Fruit fly (Drosophila melanogaster) whole organism, pupa: Measurements from ENCODE around the gene CG18135.

ENCODE experiments used
- CG10348 ChIP-seq: fragments of 200-800 bp; sonication (Bioruptor generic); IDR thresholded peaks from 2 replicates; pipeline ENCODE4 v1.3.6; 2022; ENCODE audit warnings: missing biosample characterization, missing genetic modification characterization
- CG12605 ChIP-seq: fragments of 200-800 bp; sonication (Bioruptor generic); IDR thresholded peaks from 2 replicates; pipeline ENCODE4 v1.3.6; 2022; ENCODE audit warnings: missing biosample characterization, missing genetic modification characterization
- CG13204 ChIP-seq: fragments of 200-800 bp; sonication (Bioruptor generic); optimal IDR thresholded peaks from 2 replicates; lab custom pipeline; 2018; ENCODE audit warnings: missing biosample characterization, mild to moderate bottlenecking, missing genetic modification characterization, moderate library complexity
- CG14655 ChIP-seq: fragments of 200-800 bp; sonication (Bioruptor generic); optimal IDR thresholded peaks from 3 replicates; lab custom pipeline; 2017; ENCODE audit warnings: mild to moderate bottlenecking, missing biosample characterization, missing genetic modification reagents, missing genetic modification characterization
- CG15710 ChIP-seq: fragments of 200-800 bp; sonication (Bioruptor generic); optimal IDR thresholded peaks from 2 replicates; lab custom pipeline; 2018; ENCODE audit warnings: missing biosample characterization, mild to moderate bottlenecking, missing genetic modification characterization, moderate library complexity
- CG17806 ChIP-seq: fragments of 200-800 bp; sonication (Bioruptor generic); optimal IDR thresholded peaks from 2 replicates; lab custom pipeline; 2018; ENCODE audit warnings: missing biosample characterization, mild to moderate bottlenecking, missing genetic modification characterization, moderate library complexity
- CG32121 ChIP-seq: fragments of 200-800 bp; sonication (Bioruptor generic); IDR thresholded peaks from 2 replicates; pipeline ENCODE4 v1.3.6; 2022; ENCODE audit warnings: missing biosample characterization, missing genetic modification characterization
- CG34367 ChIP-seq: fragments of 200-800 bp; sonication (Bioruptor generic); optimal IDR thresholded peaks from 2 replicates; lab custom pipeline; 2018; ENCODE audit warnings: missing biosample characterization, mild to moderate bottlenecking, missing genetic modification characterization
- CG4496 ChIP-seq: fragments of 200-800 bp; sonication (Bioruptor generic); IDR thresholded peaks from 3 replicates; pipeline ENCODE4 v1.3.6; 2022; ENCODE audit warnings: missing biosample characterization, missing genetic modification characterization
- CG8159 ChIP-seq: fragments of 200-800 bp; sonication (Bioruptor generic); optimal IDR thresholded peaks from 3 replicates; lab custom pipeline; 2018; ENCODE audit warnings: missing biosample characterization, mild to moderate bottlenecking, missing genetic modification characterization, moderate library complexity
- CG8301 ChIP-seq: fragments of 200-800 bp; sonication (Bioruptor generic); optimal IDR thresholded peaks from 2 replicates; lab custom pipeline; 2018; ENCODE audit warnings: missing biosample characterization, mild to moderate bottlenecking, missing genetic modification characterization
- CG9948 ChIP-seq: fragments of 200-800 bp; sonication (Bioruptor generic); optimal IDR thresholded peaks from 2 replicates; lab custom pipeline; 2018; ENCODE audit warnings: missing biosample characterization, mild to moderate bottlenecking, missing genetic modification characterization, moderate library complexity
- D1 ChIP-seq: fragments of 200-800 bp; sonication (Bioruptor generic); optimal IDR thresholded peaks from 2 replicates; lab custom pipeline; 2018; ENCODE audit warnings: missing biosample characterization, mild to moderate bottlenecking, missing genetic modification characterization, moderate library complexity
- EcR ChIP-seq: fragments of 200-800 bp; sonication (Bioruptor generic); optimal IDR thresholded peaks from 3 replicates; lab custom pipeline; 2019; ENCODE audit warnings: missing biosample characterization, missing genetic modification characterization, mild to moderate bottlenecking, moderate library complexity, missing genetic modification reagents
- Ets98B ChIP-seq: fragments of 200-800 bp; sonication (Bioruptor generic); IDR thresholded peaks from 2 replicates; pipeline ENCODE4 v1.3.6; 2022; ENCODE audit warnings: missing biosample characterization, missing genetic modification characterization
- Pif1A ChIP-seq: fragments of 200-800 bp; sonication (Bioruptor generic); optimal IDR thresholded peaks from 3 replicates; lab custom pipeline; 2016; ENCODE audit warnings: missing biosample characterization, missing genetic modification characterization
- Pif1B ChIP-seq: fragments of 200-800 bp; sonication (Bioruptor generic); optimal IDR thresholded peaks from 3 replicates; lab custom pipeline; 2016; ENCODE audit warnings: missing biosample characterization, missing genetic modification characterization
- Snoo ChIP-seq: fragments of 200-800 bp; sonication (Bioruptor generic); optimal IDR thresholded peaks from 3 replicates; lab custom pipeline; 2017; ENCODE audit warnings: missing biosample characterization, mild to moderate bottlenecking, missing genetic modification characterization, inconsistent platforms
- fd96Ca ChIP-seq: fragments of 200-800 bp; sonication (Bioruptor generic); IDR thresholded peaks from 3 replicates; pipeline ENCODE4 v1.3.6; 2022; ENCODE audit warnings: missing biosample characterization, missing genetic modification characterization
- gl ChIP-seq: fragments of 200-800 bp; sonication (Bioruptor generic); optimal IDR thresholded peaks from 2 replicates; lab custom pipeline; 2018; ENCODE audit warnings: missing biosample characterization, mild to moderate bottlenecking, missing genetic modification characterization
- rn ChIP-seq: fragments of 200-800 bp; sonication (Bioruptor generic); IDR thresholded peaks from 2 replicates; pipeline ENCODE4 v1.3.6; 2022; ENCODE audit warnings: missing biosample characterization, missing genetic modification characterization

Gene CG18135

dm6 chr3L:19043464-19044034 lies 45.5 kb upstream of the CG18135 start:
- TF ChIP-seq Pif1B (GFP tag; lab: Kevin White, UChicago) (no peak), CG13204 (GFP tag; lab: Kevin White, UChicago) (no peak), gl (no peak), Pif1A (no peak)
- TF ChIP-seq, all 21 proteins: peak for 0

dm6 chr3L:19042501-19042900 lies 44.4 kb upstream of the CG18135 start:
- TF ChIP-seq CG9948 (tag; lab: Kevin White, UChicago) (peak; percentile 97), Ets98B (GFP tag; lab: Robert Waterston, UW) (peak; percentile 82), CG13204 (GFP tag; lab: Kevin White, UChicago) (no peak), CG34367 (tag; lab: Kevin White, UChicago) (peak; percentile 93), CG10348 (peak; percentile 38; the same call in 1 of the 2 replicates), Snoo (peak; percentile 93), CG17806 (peak; percentile 96), fd96Ca (peak; percentile 61; the same call in 1 of the 3 replicates), CG8159 (tag; lab: Kevin White, UChicago) (peak; percentile 98), gl (peak; percentile 80), CG12605 (GFP tag; lab: Robert Waterston, UW) (peak; percentile 84), CG32121 (peak; percentile 88), CG14655 (GFP tag; lab: Kevin White, UChicago) (peak; percentile 96), CG4496 (peak; percentile 85), rn (GFP tag; lab: Robert Waterston, UW) (peak; percentile 79), D1 (tag; lab: Kevin White, UChicago) (peak; percentile 95), Pif1A (peak; percentile 84), CG15710 (tag; lab: Kevin White, UChicago) (peak; percentile 97), Pif1B (GFP tag; lab: Kevin White, UChicago) (peak; percentile 91), EcR (GFP tag; lab: Kevin White, UChicago) (no peak), CG8301 (tag; lab: Kevin White, UChicago) (peak; percentile 95)

- peak; percentile 89 for TF ChIP-seq CG9948 (tag; lab: Kevin White, UChicago)
- TF ChIP-seq Ets98B (GFP tag; lab: Robert Waterston, UW) = no peak
- peak; percentile 45; the same call in 1 of the 2 replicates for TF ChIP-seq rn (GFP tag; lab: Robert Waterston, UW)
- peak; percentile 90 for TF ChIP-seq Pif1A
- TF ChIP-seq EcR (GFP tag; lab: Kevin White, UChicago) = peak; percentile 67
- TF ChIP-seq CG15710 (tag; lab: Kevin White, UChicago) = peak; percentile 87
- TF ChIP-seq Snoo = peak; percentile 79
- peak; percentile 81 for TF ChIP-seq CG17806
- TF ChIP-seq CG10348 = no peak
- peak; percentile 74 for TF ChIP-seq D1 (tag; lab: Kevin White, UChicago)
- peak; percentile 36; the same call in 1 of the 3 replicates for TF ChIP-seq fd96Ca
- 0 out of 2 replicates have a peak, but pooled peaks have one; percentile 17 for TF ChIP-seq CG32121
- peak; percentile 93 for TF ChIP-seq CG8159 (tag; lab: Kevin White, UChicago)
- peak; percentile 98 for TF ChIP-seq CG13204 (GFP tag; lab: Kevin White, UChicago)
- peak; percentile 87 for TF ChIP-seq CG8301 (tag; lab: Kevin White, UChicago)
- TF ChIP-seq CG14655 (GFP tag; lab: Kevin White, UChicago) = peak; percentile 90
- TF ChIP-seq CG4496 = peak; percentile 49; the same call in 1 of the 3 replicates
- peak; percentile 87 for TF ChIP-seq Pif1B (GFP tag; lab: Kevin White, UChicago)
- TF ChIP-seq CG34367 (tag; lab: Kevin White, UChicago) = peak; percentile 77
- TF ChIP-seq CG12605 (GFP tag; lab: Robert Waterston, UW) = no peak; the same call in 1 of the 2 replicates
- TF ChIP-seq gl = peak; percentile 61
- TF ChIP-seq, all 21 proteins: peak for 18
These were observed 43.7 kb upstream of the CG18135 start for dm6 chr3L:19041665-19042385.

dm6 chr3L:19041161-19041560 lies 43.1 kb upstream of the CG18135 start:
- no peak for TF ChIP-seq Pif1B (GFP tag; lab: Kevin White, UChicago)
- TF ChIP-seq EcR (GFP tag; lab: Kevin White, UChicago) = peak; percentile 96
- peak; percentile 87 for TF ChIP-seq CG13204 (GFP tag; lab: Kevin White, UChicago)
- TF ChIP-seq Snoo = no peak
- TF ChIP-seq CG17806 = no peak
- TF ChIP-seq rn (GFP tag; lab: Robert Waterston, UW) = no peak
- TF ChIP-seq, all 21 proteins: peak for 2

- TF ChIP-seq gl = no peak
- TF ChIP-seq CG14655 (GFP tag; lab: Kevin White, UChicago) = peak; percentile 28
- TF ChIP-seq fd96Ca = no peak
- peak; percentile 44 for TF ChIP-seq Pif1A
- peak; percentile 1 for TF ChIP-seq Pif1B (GFP tag; lab: Kevin White, UChicago)
- TF ChIP-seq CG4496 = 0 out of 3 replicates have a peak, but pooled peaks have one; percentile 10
- TF ChIP-seq Snoo = no peak
- TF ChIP-seq CG9948 (tag; lab: Kevin White, UChicago) = no peak
- TF ChIP-seq CG32121 = peak; percentile 48; the same call in 1 of the 2 replicates
- no peak for TF ChIP-seq CG13204 (GFP tag; lab: Kevin White, UChicago)
These were observed 42.1 kb upstream of the CG18135 start for dm6 chr3L:19040155-19040644.
